Worm (Caenorhabditis elegans): Measurements from ENCODE around the gene gcy-12.
A peak's percentile ranks its signal among the peaks of the same experiment; 100 is the strongest.
"Not testable (repeated sequence)": the region's sequence is repeated elsewhere in the genome, so short reads cannot be mapped to it uniquely, and the experiment has no call there.

gcy-12 gene

DNA sequence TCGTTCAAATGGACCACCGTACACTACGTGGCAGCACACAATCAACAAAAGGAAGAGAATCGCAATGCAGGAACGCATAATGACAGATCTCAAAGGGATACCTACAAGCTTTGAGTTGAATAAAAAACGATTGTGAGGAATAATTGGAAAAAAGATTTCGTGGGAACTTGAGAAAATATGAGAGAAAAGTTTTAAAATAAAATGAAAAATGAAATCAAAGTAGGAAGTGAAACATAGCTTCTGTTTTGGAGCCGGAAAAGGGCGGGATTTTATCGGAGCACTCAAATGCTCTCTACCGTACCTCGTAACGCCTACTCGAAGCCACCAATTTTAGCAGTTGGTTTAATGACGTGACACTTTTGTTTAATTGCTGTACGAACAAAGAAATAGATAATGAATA is 32.9 kb downstream of the gcy-12 start, which contains the start of gene F09E5.14:
Gene F09E5.14 (minus strand): TSS at position 101 of the 400 bp plus-strand sequence.
- TF ChIP-seq snpc-4 (tag; optimal IDR thresholded peaks at IDR 0.05) = no peak
- TF ChIP-seq nhr-21 (tag; optimal IDR thresholded peaks at IDR 0.05) = no peak
- TF ChIP-seq nhr-237 (tag; optimal IDR thresholded peaks at IDR 0.05) = no peak

ce11 chrII:5346350-5346749 is 34.5 kb downstream of the gcy-12 start:
- TF ChIP-seq nhr-25 (tag; optimal IDR thresholded peaks at IDR 0.05) (peak; percentile 31), sma-3 (GFP tag; optimal IDR thresholded peaks at IDR 0.05) (peak; percentile 55), nhr-129 (tag; optimal IDR thresholded peaks at IDR 0.05) (peak; percentile 69), unc-55 (GFP tag; optimal IDR thresholded peaks at IDR 0.05) (peak; percentile 65), F13H6.1 (tag; optimal IDR thresholded peaks at IDR 0.05) (peak; percentile 54), nhr-21 (tag; optimal IDR thresholded peaks at IDR 0.05) (peak; percentile 37), snpc-4 (tag; optimal IDR thresholded peaks at IDR 0.05) (peak; percentile 23), C34F6.9 (tag; optimal IDR thresholded peaks at IDR 0.05) (peak; percentile 64), sma-9 (GFP tag; optimal IDR thresholded peaks at IDR 0.05) (peak; percentile 46), mab-5 (tag; optimal IDR thresholded peaks at IDR 0.05) (peak; percentile 27), gmeb-1 (tag; optimal IDR thresholded peaks at IDR 0.05) (peak; percentile 94), lin-13 (GFP tag; optimal IDR thresholded peaks at IDR 0.05) (peak; percentile 82), crh-2 (tag; optimal IDR thresholded peaks at IDR 0.05) (peak; percentile 50), lsy-2 (tag; optimal IDR thresholded peaks at IDR 0.05) (peak; percentile 53 to 77)
- TF ChIP-seq sma-9 (tag; optimal IDR thresholded peaks at IDR 0.05) = not testable (repeated sequence)

- not testable (repeated sequence) for TF ChIP-seq nhr-21 (tag; optimal IDR thresholded peaks at IDR 0.05); ama-1 (optimal IDR thresholded peaks at IDR 0.05); nhr-129 (tag; optimal IDR thresholded peaks at IDR 0.05)
These were observed 38.5 kb downstream of the gcy-12 start, which contains the start of gene F09E5.8 for ce11 chrII:5350357-5350756. TSS of gene F09E5.8 (plus strand) at chrII:5350669.

- TF ChIP-seq nhr-11 (tag; optimal IDR thresholded peaks at IDR 0.05) (no peak), ceh-16 (tag; optimal IDR thresholded peaks at IDR 0.05) (no peak), nhr-25 (tag; optimal IDR thresholded peaks at IDR 0.05) (no peak), zag-1 (tag; optimal IDR thresholded peaks at IDR 0.05) (no peak)
These were observed 40.0 kb downstream of the gcy-12 start, which contains the start of gene F09E5.7 for ce11 chrII:5351799-5352198. TSS of gene F09E5.7 (plus strand) at chrII:5352099.

ce11 chrII:5353642-5354041 is 41.8 kb downstream of the gcy-12 start:
- TF ChIP-seq ztf-11 (tag; optimal IDR thresholded peaks at IDR 0.05) (no peak), ama-1 (optimal IDR thresholded peaks at IDR 0.05) (no peak), C34F6.9 (tag; optimal IDR thresholded peaks at IDR 0.05) (no peak), nhr-6 (tag; optimal IDR thresholded peaks at IDR 0.05) (no peak), elt-3 (tag; optimal IDR thresholded peaks at IDR 0.05) (no peak), sma-9 (GFP tag; optimal IDR thresholded peaks at IDR 0.05) (peak; percentile 17), sma-9 (tag; optimal IDR thresholded peaks at IDR 0.05) (no peak), lsy-2 (tag; optimal IDR thresholded peaks at IDR 0.05) (peak in 1 of 2 experiments; percentile 22), Y55F3AM.14 (GFP tag; optimal IDR thresholded peaks at IDR 0.05) (peak; percentile 25), ceh-16 (tag; optimal IDR thresholded peaks at IDR 0.05) (no peak), elt-1 (tag; optimal IDR thresholded peaks at IDR 0.05) (no peak), lin-11 (tag; optimal IDR thresholded peaks at IDR 0.05) (no peak), egl-27 (tag; optimal IDR thresholded peaks at IDR 0.05) (no peak), sma-3 (GFP tag; optimal IDR thresholded peaks at IDR 0.05) (peak; percentile 22), aly-2 (tag; optimal IDR thresholded peaks at IDR 0.05) (no peak)

- TF ChIP-seq nhr-10 (tag; optimal IDR thresholded peaks at IDR 0.05) = no peak
- TF ChIP-seq nhr-21 (tag; optimal IDR thresholded peaks at IDR 0.05) = no peak
- no peak for TF ChIP-seq unc-62 (GFP tag; optimal IDR thresholded peaks at IDR 0.05)
- no peak for TF ChIP-seq ztf-11 (tag; optimal IDR thresholded peaks at IDR 0.05)
- TF ChIP-seq unc-39 (tag; optimal IDR thresholded peaks at IDR 0.05) = no peak
- no peak for TF ChIP-seq nhr-25 (tag; optimal IDR thresholded peaks at IDR 0.05)
- no peak for TF ChIP-seq sem-4 (tag; optimal IDR thresholded peaks at IDR 0.05)
- no peak for TF ChIP-seq F13H6.1 (tag; optimal IDR thresholded peaks at IDR 0.05)
- TF ChIP-seq mbf-1 (tag; optimal IDR thresholded peaks at IDR 0.05) = no peak
- TF ChIP-seq ceh-16 (tag; optimal IDR thresholded peaks at IDR 0.05) = no peak
- no peak for TF ChIP-seq nhr-237 (tag; optimal IDR thresholded peaks at IDR 0.05)
- TF ChIP-seq skn-1 (tag; optimal IDR thresholded peaks at IDR 0.05) = no peak
- no peak for TF ChIP-seq elt-1 (tag; optimal IDR thresholded peaks at IDR 0.05)
These were observed 43.5 kb downstream of the gcy-12 start, which contains the start of gene srg-69 for ce11 chrII:5355384-5355783. TSS of gene srg-69 (plus strand) at chrII:5355684.
